Worm (Caenorhabditis elegans) whole organism, young adult: Measurements from ENCODE around the gene F37C12.18.

Source experiments
- C06A6.2 ChIP-seq: fragments of 200-800 bp; sonication (Bioruptor generic); conservative IDR thresholded peaks from 2 replicates; pipeline ENCODE4 v1.3.6; 2022; ENCODE audit warnings: missing genetic modification characterization, missing compliant biosample characterization
- F23B12.7 ChIP-seq: sonication (generic microtip); optimal IDR thresholded peaks from 2 replicates; lab custom pipeline; 2017; ENCODE audit warnings: missing genetic modification characterization, mild to moderate bottlenecking, missing compliant biosample characterization, antibody characterized with exemption, moderate library complexity; ENCODE audit not compliant: insufficient read depth
- F37B4.10 ChIP-seq: fragments of 200-800 bp; sonication (Bioruptor generic); IDR thresholded peaks from 2 replicates; pipeline ENCODE4 v1.3.6; 2022; ENCODE audit warnings: missing genetic modification characterization, missing compliant biosample characterization
- F52B5.7 ChIP-seq: sonication (generic microtip); optimal IDR thresholded peaks from 2 replicates; lab custom pipeline; 2016; ENCODE audit warnings: mild to moderate bottlenecking, missing genetic modification characterization, missing compliant biosample characterization
- F57C9.4 ChIP-seq: sonication (generic microtip); optimal IDR thresholded peaks from 2 replicates; lab custom pipeline; 2017; ENCODE audit warnings: mild to moderate bottlenecking, missing genetic modification characterization, missing compliant biosample characterization
- K12H6.12 ChIP-seq: fragments of 200-800 bp; sonication (Bioruptor generic); optimal IDR thresholded peaks from 2 replicates; lab custom pipeline; 2018; ENCODE audit warnings: mild to moderate bottlenecking, missing genetic modification characterization, missing compliant biosample characterization
- T26A5.8 ChIP-seq: sonication (generic microtip); optimal IDR thresholded peaks from 2 replicates; lab custom pipeline; 2016; ENCODE audit warnings: missing genetic modification characterization, missing compliant biosample characterization
- Y53F4B.3 ChIP-seq: fragments of 200-800 bp; sonication (Bioruptor generic); IDR thresholded peaks from 2 replicates; pipeline ENCODE4 v1.3.6; 2022; ENCODE audit warnings: missing genetic modification reagents, missing genetic modification characterization, missing compliant biosample characterization
- Y79H2A.3 ChIP-seq: fragments of 200-800 bp; sonication (Bioruptor generic); conservative IDR thresholded peaks from 2 replicates; pipeline ENCODE4 v1.3.6; 2022; ENCODE audit warnings: missing genetic modification reagents, missing genetic modification characterization, missing compliant biosample characterization
- akir-1 ChIP-seq: fragments of 200-800 bp; sonication (Bioruptor generic); optimal IDR thresholded peaks from 2 replicates; lab custom pipeline; 2018; ENCODE audit warnings: mild to moderate bottlenecking, missing genetic modification characterization, moderate library complexity, missing compliant biosample characterization
- aptf-2 ChIP-seq: fragments of 200-800 bp; sonication (Bioruptor generic); conservative IDR thresholded peaks from 2 replicates; pipeline ENCODE4 v1.3.6; 2022; ENCODE audit warnings: missing genetic modification reagents, missing genetic modification characterization, missing compliant biosample characterization
- aptf-3 ChIP-seq: fragments of 200-800 bp; sonication (Bioruptor generic); IDR thresholded peaks from 2 replicates; pipeline ENCODE4 v1.3.6; 2022; ENCODE audit warnings: missing genetic modification characterization, missing compliant biosample characterization
- athp-1 ChIP-seq: sonication (generic microtip); optimal IDR thresholded peaks from 2 replicates; lab custom pipeline; 2017; ENCODE audit warnings: mild to moderate bottlenecking, missing genetic modification characterization, missing compliant biosample characterization
- attf-3 ChIP-seq: fragments of 200-800 bp; sonication (Bioruptor generic); conservative IDR thresholded peaks from 2 replicates; pipeline ENCODE4 v1.3.6; 2022; ENCODE audit warnings: missing genetic modification reagents, missing genetic modification characterization, missing compliant biosample characterization
- attf-5 ChIP-seq: fragments of 200-800 bp; sonication (Bioruptor generic); optimal IDR thresholded peaks from 2 replicates; lab custom pipeline; 2018; ENCODE audit warnings: mild to moderate bottlenecking, missing genetic modification characterization, missing compliant biosample characterization
- attf-6 ChIP-seq: fragments of 200-800 bp; sonication (Bioruptor generic); IDR thresholded peaks from 2 replicates; pipeline ENCODE4 v1.3.6; 2022; ENCODE audit warnings: missing genetic modification reagents, missing genetic modification characterization, missing compliant biosample characterization
- ccch-3 ChIP-seq: fragments of 200-800 bp; sonication (Bioruptor generic); optimal IDR thresholded peaks from 2 replicates; lab custom pipeline; 2018; ENCODE audit warnings: mild to moderate bottlenecking, missing genetic modification characterization, missing compliant biosample characterization
- cebp-1 ChIP-seq, 2 experiments: fragments of 200-800 bp in 1 of 2; sonication (Bioruptor generic) in 1 of 2; sonication (generic microtip) in 1 of 2; IDR thresholded peaks in 1 of 2; optimal IDR thresholded peaks in 1 of 2; 2 replicates each; pipeline versions ENCODE4 v1.3.6 to Lab custom; 2017 to 2022; ENCODE audit warnings: missing compliant biosample characterization in 2 of 2, missing genetic modification characterization in 2 of 2, mild to moderate bottlenecking in 1 of 2, missing genetic modification reagents in 1 of 2, moderate library complexity in 1 of 2
- cebp-2 ChIP-seq: fragments of 200-800 bp; sonication (Bioruptor generic); IDR thresholded peaks from 2 replicates; pipeline ENCODE4 v1.3.6; 2022; ENCODE audit warnings: missing genetic modification characterization, missing compliant biosample characterization
- ceh-79 ChIP-seq: sonication (generic microtip); optimal IDR thresholded peaks from 2 replicates; lab custom pipeline; 2017; ENCODE audit warnings: mild to moderate bottlenecking, missing genetic modification characterization, missing compliant biosample characterization
- chd-7 ChIP-seq: sonication (generic microtip); optimal IDR thresholded peaks from 2 replicates; lab custom pipeline; 2016; ENCODE audit warnings: mild to moderate bottlenecking, missing genetic modification characterization, moderate library complexity, missing compliant biosample characterization
- die-1 ChIP-seq: sonication (generic microtip); optimal IDR thresholded peaks from 2 replicates; lab custom pipeline; 2016; ENCODE audit warnings: missing genotype, mild to moderate bottlenecking, missing genetic modification characterization, missing compliant biosample characterization
- dox-1 ChIP-seq: fragments of 200-800 bp; sonication (Bioruptor generic); IDR thresholded peaks from 2 replicates; pipeline ENCODE4 v1.3.6; 2022; ENCODE audit warnings: missing genetic modification reagents, missing genetic modification characterization, missing compliant biosample characterization
- dpff-1 ChIP-seq: sonication (generic microtip); optimal IDR thresholded peaks from 2 replicates; lab custom pipeline; 2017; ENCODE audit warnings: mild to moderate bottlenecking, missing genetic modification characterization, missing compliant biosample characterization
- efl-1 ChIP-seq: fragments of 150-350 bp; optimal IDR thresholded peaks from 2 replicates; lab custom pipeline; 2014; ENCODE audit warnings: missing biosample characterization, missing genetic modification reagents, missing genetic modification characterization
- ekl-4 ChIP-seq: fragments of 200-800 bp; sonication (Bioruptor generic); IDR thresholded peaks from 2 replicates; pipeline ENCODE4 v1.3.6; 2022; ENCODE audit warnings: missing genetic modification reagents, missing genetic modification characterization, missing compliant biosample characterization
- ets-4 ChIP-seq: fragments of 200-800 bp; sonication (Bioruptor generic); optimal IDR thresholded peaks from 2 replicates; lab custom pipeline; 2018; ENCODE audit warnings: mild to moderate bottlenecking, missing genetic modification characterization, missing compliant biosample characterization
- fkh-3 ChIP-seq: sonication (generic microtip); optimal IDR thresholded peaks from 2 replicates; lab custom pipeline; 2016; ENCODE audit warnings: mild to moderate bottlenecking, missing genetic modification characterization, missing compliant biosample characterization
- gei-17 ChIP-seq: fragments of 200-800 bp; sonication (Bioruptor generic); optimal IDR thresholded peaks from 2 replicates; lab custom pipeline; 2018; ENCODE audit warnings: mild to moderate bottlenecking, missing genetic modification characterization, missing compliant biosample characterization
- him-1 ChIP-seq: sonication (generic microtip); optimal IDR thresholded peaks from 2 replicates; lab custom pipeline; 2016; ENCODE audit warnings: missing genotype, missing genetic modification reagents, missing genetic modification characterization, missing compliant biosample characterization
- hlh-26 ChIP-seq: fragments of 200-800 bp; sonication (Bioruptor generic); conservative IDR thresholded peaks from 2 replicates; pipeline ENCODE4 v1.3.6; 2022; ENCODE audit warnings: missing genetic modification reagents, missing genetic modification characterization, missing compliant biosample characterization
- lir-1 ChIP-seq: fragments of 200-800 bp; sonication (Bioruptor generic); conservative IDR thresholded peaks from 2 replicates; pipeline ENCODE4 v1.3.6; 2022; ENCODE audit warnings: missing genetic modification reagents, missing genetic modification characterization, missing compliant biosample characterization
- mcd-1 ChIP-seq: fragments of 200-800 bp; sonication (Bioruptor generic); IDR thresholded peaks from 2 replicates; pipeline ENCODE4 v1.3.6; 2022; ENCODE audit warnings: missing genetic modification reagents, missing genetic modification characterization, missing compliant biosample characterization
- mxl-1 ChIP-seq: sonication (generic microtip); optimal IDR thresholded peaks from 2 replicates; lab custom pipeline; 2016; ENCODE audit warnings: missing genetic modification characterization, missing compliant biosample characterization
- nfyb-1 ChIP-seq: fragments of 200-800 bp; sonication (Bioruptor generic); IDR thresholded peaks from 2 replicates; pipeline ENCODE4 v1.3.6; 2022; ENCODE audit warnings: missing genetic modification reagents, missing genetic modification characterization, missing compliant biosample characterization
- rec-8 ChIP-seq, 2 experiments: sonication (generic microtip); optimal IDR thresholded peaks; 2 replicates each; lab custom pipeline; 2016; ENCODE audit warnings: mild to moderate bottlenecking in 2 of 2, missing genetic modification characterization in 2 of 2, missing genetic modification reagents in 2 of 2, missing genotype in 2 of 2, missing biosample characterization in 1 of 2, missing compliant biosample characterization in 1 of 2, moderate library complexity in 1 of 2
- repo-1 ChIP-seq: sonication (generic microtip); optimal IDR thresholded peaks from 2 replicates; lab custom pipeline; 2017; ENCODE audit warnings: mild to moderate bottlenecking, missing genetic modification characterization, missing compliant biosample characterization
- snpc-1.3 ChIP-seq: sonication (generic microtip); optimal IDR thresholded peaks from 2 replicates; lab custom pipeline; 2017; ENCODE audit warnings: missing genetic modification characterization, mild to moderate bottlenecking, missing compliant biosample characterization, antibody characterized with exemption, moderate library complexity, missing genotype, missing genetic modification reagents; ENCODE audit not compliant: insufficient read depth
- snpc-3.4 ChIP-seq: sonication (generic microtip); optimal IDR thresholded peaks from 2 replicates; lab custom pipeline; 2017; ENCODE audit warnings: missing genetic modification characterization, mild to moderate bottlenecking, missing compliant biosample characterization, antibody characterized with exemption, moderate library complexity, missing genotype, missing genetic modification reagents
- snpc-4 ChIP-seq, 5 experiments: fragments of 150-350 bp in 1 of 5; sonication (generic microtip) in 4 of 5; optimal IDR thresholded peaks; 2 replicates each; lab custom pipeline; 2014 to 2018; ENCODE audit warnings: missing genetic modification characterization in 5 of 5, missing biosample characterization in 3 of 5, antibody characterized with exemption in 2 of 5, mild to moderate bottlenecking in 2 of 5, missing compliant biosample characterization in 2 of 5, missing genotype in 2 of 5, moderate library complexity in 2 of 5, missing genetic modification reagents in 1 of 5
- somi-1 ChIP-seq: fragments of 200-800 bp; sonication (Bioruptor generic); optimal IDR thresholded peaks from 2 replicates; lab custom pipeline; 2018; ENCODE audit warnings: mild to moderate bottlenecking, missing genetic modification characterization, missing compliant biosample characterization
- tbx-9 ChIP-seq: sonication (generic microtip); optimal IDR thresholded peaks from 2 replicates; lab custom pipeline; 2016; ENCODE audit warnings: borderline replicate concordance, missing genetic modification characterization, inconsistent platforms, missing compliant biosample characterization
- ztf-22 ChIP-seq: fragments of 200-800 bp; sonication (Bioruptor generic); optimal IDR thresholded peaks from 2 replicates; lab custom pipeline; 2018; ENCODE audit warnings: mild to moderate bottlenecking, missing genetic modification characterization, moderate library complexity, missing compliant biosample characterization
- ztf-25 ChIP-seq: fragments of 200-800 bp; sonication (Bioruptor generic); IDR thresholded peaks from 2 replicates; pipeline ENCODE4 v1.3.6; 2022; ENCODE audit warnings: missing genetic modification reagents, missing genetic modification characterization, missing compliant biosample characterization
- ztf-28 ChIP-seq: fragments of 200-800 bp; sonication (Bioruptor generic); IDR thresholded peaks from 2 replicates; pipeline ENCODE4 v1.3.6; 2022; ENCODE audit warnings: missing genetic modification reagents, missing genetic modification characterization, missing compliant biosample characterization

F37C12.18 gene

DNA sequence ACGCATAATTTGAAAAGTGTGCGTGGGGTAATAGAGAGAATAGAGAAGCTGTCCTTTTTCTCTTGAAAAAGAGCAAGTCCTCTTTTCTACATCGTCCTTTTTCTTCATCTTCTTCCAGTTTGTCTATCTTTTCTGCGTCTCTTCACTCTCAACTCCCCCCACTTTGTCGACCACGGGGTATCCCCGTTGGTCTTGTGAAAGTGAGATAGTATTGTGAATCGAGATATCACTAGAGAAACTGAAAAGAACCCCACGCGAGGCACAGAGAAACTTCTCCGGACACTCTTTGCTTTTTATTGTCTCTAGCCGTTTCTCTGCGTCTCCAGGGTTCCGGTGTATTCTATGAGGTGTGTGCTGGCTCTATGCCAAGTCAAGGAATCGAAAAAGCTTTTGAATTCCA lies 39.6 kb downstream of the F37C12.18 start (continued):
- no peak for TF ChIP-seq attf-6 (GFP tag; lab: Robert Waterston, UW)
- TF ChIP-seq tbx-9 (tag; lab: Kevin White, UChicago): no peak
- peak; percentile 80 for TF ChIP-seq attf-5
- TF ChIP-seq aptf-3: no peak
- no peak for TF ChIP-seq ztf-25 (GFP tag; lab: Robert Waterston, UW)
- no peak for TF ChIP-seq aptf-2 (GFP tag; lab: Robert Waterston, UW)
- TF ChIP-seq F52B5.7 (tag; lab: Kevin White, UChicago): peak; percentile 58
- peak; percentile 85 for TF ChIP-seq ekl-4 (GFP tag; lab: Robert Waterston, UW)
- TF ChIP-seq nfyb-1 (GFP tag; lab: Robert Waterston, UW): peak; percentile 90
- TF ChIP-seq F57C9.4 (tag; lab: Kevin White, UChicago): no peak
- TF ChIP-seq attf-3 (GFP tag; lab: Robert Waterston, UW): peak; percentile 49
- peak; percentile 39 for TF ChIP-seq die-1 (tag; lab: Kevin White, UChicago)
- TF ChIP-seq F37B4.10 (GFP tag; lab: Robert Waterston, UW): no peak
- TF ChIP-seq mxl-1 (tag; lab: Kevin White, UChicago): no peak
- TF ChIP-seq Y53F4B.3: no peak
- TF ChIP-seq cebp-2 (GFP tag; lab: Robert Waterston, UW): no peak
- no peak for TF ChIP-seq ztf-28 (GFP tag; lab: Robert Waterston, UW)
- peak; percentile 33; the same call in 1 of the 2 replicates for TF ChIP-seq lir-1 (GFP tag; lab: Robert Waterston, UW)
- no peak for TF ChIP-seq ztf-22 (GFP tag; lab: Kevin White, UChicago)
- TF ChIP-seq F23B12.7 (tag; lab: Kevin White, UChicago): no peak
- TF ChIP-seq fkh-3 (tag; lab: Kevin White, UChicago): no peak
- peak; percentile 52 for TF ChIP-seq snpc-4 (GFP tag; optimal IDR thresholded peaks at IDR 0.05; lab: Kevin White, UChicago)
- peak; percentile 28 to 74 (median 59) for TF ChIP-seq snpc-4 (tag; optimal IDR thresholded peaks at IDR 0.05; lab: Kevin White, UChicago)
- TF ChIP-seq cebp-1 (GFP tag; IDR thresholded peaks at IDR 0.05; lab: Robert Waterston, UW): no peak
- TF ChIP-seq cebp-1 (tag; optimal IDR thresholded peaks at IDR 0.05; lab: Kevin White, UChicago): peak; percentile 88
- TF ChIP-seq repo-1: peak; percentile 55
- no peak for TF ChIP-seq snpc-1.3 (tag; lab: Kevin White, UChicago)
- TF ChIP-seq dpff-1 (tag; lab: Kevin White, UChicago): no peak
- TF ChIP-seq Y79H2A.3 (GFP tag; lab: Robert Waterston, UW): 0 out of 2 replicates have a peak, but pooled peaks have one; percentile 44
- no peak for TF ChIP-seq efl-1 (GFP tag; lab: Kevin White, UChicago)
- peak; percentile 71 for TF ChIP-seq mcd-1 (GFP tag; lab: Robert Waterston, UW)
- TF ChIP-seq chd-7: peak; percentile 87
- TF ChIP-seq rec-8 (tag; optimal IDR thresholded peaks at IDR 0.05; lab: Kevin White, UChicago): no peak
- TF ChIP-seq C06A6.2 (GFP tag; lab: Robert Waterston, UW): peak; percentile 82
- no peak for TF ChIP-seq snpc-3.4 (tag; lab: Kevin White, UChicago)
- TF ChIP-seq ccch-3 (GFP tag; lab: Kevin White, UChicago): no peak
- no peak for TF ChIP-seq akir-1
- TF ChIP-seq somi-1 (GFP tag; lab: Kevin White, UChicago): peak; percentile 80
- no peak for TF ChIP-seq ceh-79 (tag; lab: Kevin White, UChicago)
- peak; percentile 73 for TF ChIP-seq dox-1 (GFP tag; lab: Robert Waterston, UW)
- TF ChIP-seq T26A5.8: no peak
- no peak for TF ChIP-seq hlh-26 (GFP tag; lab: Robert Waterston, UW)
- TF ChIP-seq him-1 (tag; lab: Kevin White, UChicago): no peak
- peak; percentile 18 for TF ChIP-seq athp-1 (tag; lab: Kevin White, UChicago)
- TF ChIP-seq gei-17 (GFP tag; lab: Kevin White, UChicago): peak; percentile 12
- peak; percentile 26 for TF ChIP-seq ets-4 (GFP tag; lab: Kevin White, UChicago)
- peak; percentile 94 for TF ChIP-seq K12H6.12 (tag; lab: Kevin White, UChicago)
